Fruit fly (Drosophila melanogaster): ENCODE results near the gene Lam.

dm6 chr2L:5507082-5507481 is 35.2 kb upstream of the Lam start:
- TF ChIP-seq Pif1B (GFP tag; optimal IDR thresholded peaks at IDR 0.05) (no peak), rn (GFP tag; IDR thresholded peaks at IDR 0.05) (no peak), CG14655 (GFP tag; optimal IDR thresholded peaks at IDR 0.05) (no peak), CG4496 (GFP tag; IDR thresholded peaks at IDR 0.05) (no peak), D1 (tag; optimal IDR thresholded peaks at IDR 0.05) (no peak), CG8159 (tag; optimal IDR thresholded peaks at IDR 0.05) (peak; percentile 56), CG15710 (tag; optimal IDR thresholded peaks at IDR 0.05) (peak; percentile 27), Ets98B (GFP tag; IDR thresholded peaks at IDR 0.05) (no peak), gl (tag; optimal IDR thresholded peaks at IDR 0.05) (no peak), Pif1A (GFP tag; optimal IDR thresholded peaks at IDR 0.05) (no peak), CG13204 (GFP tag; optimal IDR thresholded peaks at IDR 0.05) (no peak), EcR (GFP tag; optimal IDR thresholded peaks at IDR 0.05) (no peak), fd96Ca (GFP tag; IDR thresholded peaks at IDR 0.05) (no peak)

Data from whole organism, pupa.